Worm (Caenorhabditis elegans) whole organism, L2 larva: ENCODE data around the gene wdr-60.

Experiments used
- F13H6.1 ChIP-seq: sonication (generic microtip); optimal IDR thresholded peaks from 2 replicates; lab custom pipeline; 2016; ENCODE audit warnings: missing genetic modification characterization, missing compliant biosample characterization
- R02D3.7 ChIP-seq: fragments of 150-350 bp; optimal IDR thresholded peaks from 2 replicates; lab custom pipeline; 2014; ENCODE audit warnings: missing biosample characterization, missing genetic modification characterization
- alr-1 ChIP-seq: fragments of 150-350 bp; optimal IDR thresholded peaks from 2 replicates; lab custom pipeline; 2014; ENCODE audit warnings: missing biosample characterization, missing genetic modification characterization
- aly-2 ChIP-seq: fragments of 150-350 bp; optimal IDR thresholded peaks from 2 replicates; lab custom pipeline; 2014; ENCODE audit warnings: missing biosample characterization, missing genetic modification characterization
- ama-1 ChIP-seq: fragments of 150-350 bp; optimal IDR thresholded peaks from 2 replicates; lab custom pipeline; 2018; ENCODE audit warnings: inconsistent platforms
- ceh-16 ChIP-seq: fragments of 150-350 bp; optimal IDR thresholded peaks from 2 replicates; lab custom pipeline; 2014; ENCODE audit warnings: missing biosample characterization, missing genetic modification characterization
- crh-2 ChIP-seq: sonication (generic microtip); optimal IDR thresholded peaks from 2 replicates; lab custom pipeline; 2017; ENCODE audit warnings: missing biosample characterization, missing genetic modification characterization
- dmd-4 ChIP-seq: sonication (generic microtip); optimal IDR thresholded peaks from 2 replicates; lab custom pipeline; 2017; ENCODE audit warnings: missing biosample characterization, missing genetic modification characterization
- egl-27 ChIP-seq: sonication (generic microtip); optimal IDR thresholded peaks from 3 replicates; lab custom pipeline; 2017; ENCODE audit warnings: missing biosample characterization, missing genetic modification reagents, missing genetic modification characterization
- elt-1 ChIP-seq: fragments of 150-350 bp; optimal IDR thresholded peaks from 2 replicates; lab custom pipeline; 2014; ENCODE audit warnings: missing biosample characterization, missing genetic modification characterization
- elt-3 ChIP-seq: sonication (generic microtip); optimal IDR thresholded peaks from 2 replicates; lab custom pipeline; 2017; ENCODE audit warnings: missing biosample characterization, missing genetic modification characterization
- fos-1 ChIP-seq: fragments of 150-350 bp; optimal IDR thresholded peaks from 2 replicates; lab custom pipeline; 2014; ENCODE audit warnings: missing biosample characterization, missing genetic modification characterization
- lin-13 ChIP-seq: fragments of 150-350 bp; optimal IDR thresholded peaks from 2 replicates; lab custom pipeline; 2014; ENCODE audit warnings: missing biosample characterization, missing genetic modification reagents, missing genetic modification characterization
- lsy-2 ChIP-seq, 2 experiments: fragments of 150-350 bp in 1 of 2; sonication (generic microtip) in 1 of 2; optimal IDR thresholded peaks; 2 replicates each; lab custom pipeline; 2014 to 2017; ENCODE audit warnings: missing biosample characterization in 2 of 2, missing genetic modification characterization in 2 of 2
- mab-5 ChIP-seq: fragments of 150-350 bp; optimal IDR thresholded peaks from 2 replicates; lab custom pipeline; 2014; ENCODE audit warnings: missing biosample characterization, missing genetic modification characterization
- mbf-1 ChIP-seq: sonication (generic microtip); optimal IDR thresholded peaks from 2 replicates; lab custom pipeline; 2017; ENCODE audit warnings: missing biosample characterization, missing genetic modification characterization
- mdl-1 ChIP-seq, 2 experiments: fragments of 150-350 bp in 1 of 2; sonication (generic microtip) in 1 of 2; optimal IDR thresholded peaks; 2 replicates each; lab custom pipeline; 2017; ENCODE audit warnings: missing biosample characterization in 2 of 2, missing genetic modification characterization in 2 of 2
- nhr-10 ChIP-seq: sonication (generic microtip); optimal IDR thresholded peaks from 2 replicates; lab custom pipeline; 2017; ENCODE audit warnings: missing biosample characterization, missing genetic modification characterization
- nhr-11 ChIP-seq: fragments of 150-350 bp; optimal IDR thresholded peaks from 2 replicates; lab custom pipeline; 2014; ENCODE audit warnings: missing biosample characterization, missing genetic modification characterization
- nhr-12 ChIP-seq: fragments of 150-350 bp; optimal IDR thresholded peaks from 2 replicates; lab custom pipeline; 2014; ENCODE audit warnings: missing biosample characterization, missing genetic modification characterization
- nhr-129 ChIP-seq: fragments of 150-350 bp; optimal IDR thresholded peaks from 2 replicates; lab custom pipeline; 2014; ENCODE audit warnings: missing biosample characterization, missing genetic modification characterization
- nhr-23 ChIP-seq: fragments of 150-350 bp; optimal IDR thresholded peaks from 2 replicates; lab custom pipeline; 2014; ENCODE audit warnings: missing biosample characterization, missing genetic modification reagents, missing genetic modification characterization
- nhr-237 ChIP-seq: fragments of 150-350 bp; optimal IDR thresholded peaks from 2 replicates; lab custom pipeline; 2014; ENCODE audit warnings: missing biosample characterization, missing genetic modification characterization
- nhr-25 ChIP-seq: fragments of 150-350 bp; sonication (generic microtip); optimal IDR thresholded peaks from 3 replicates; lab custom pipeline; 2014; ENCODE audit warnings: missing biosample characterization, missing genetic modification characterization
- nhr-6 ChIP-seq: fragments of 150-350 bp; optimal IDR thresholded peaks from 2 replicates; lab custom pipeline; 2014; ENCODE audit warnings: missing biosample characterization, missing genetic modification characterization
- sem-4 ChIP-seq: fragments of 150-350 bp; optimal IDR thresholded peaks from 2 replicates; lab custom pipeline; 2014; ENCODE audit warnings: missing biosample characterization, missing genetic modification reagents, missing genetic modification characterization
- sma-9 ChIP-seq, 2 experiments: fragments of 150-350 bp in 1 of 2; sonication (generic microtip) in 1 of 2; optimal IDR thresholded peaks; 2 replicates each; lab custom pipeline; 2014 to 2016; ENCODE audit warnings: missing genetic modification characterization in 2 of 2, mild to moderate bottlenecking in 1 of 2, missing biosample characterization in 1 of 2, missing compliant biosample characterization in 1 of 2, missing genetic modification reagents in 1 of 2, moderate library complexity in 1 of 2
- snpc-4 ChIP-seq: fragments of 150-350 bp; optimal IDR thresholded peaks from 2 replicates; lab custom pipeline; 2014; ENCODE audit warnings: missing biosample characterization, missing genetic modification characterization
- unc-39 ChIP-seq: fragments of 150-350 bp; optimal IDR thresholded peaks from 2 replicates; lab custom pipeline; 2014; ENCODE audit warnings: missing biosample characterization, missing genetic modification characterization
- unc-55 ChIP-seq: fragments of 150-350 bp; sonication (generic microtip); optimal IDR thresholded peaks from 3 replicates; lab custom pipeline; 2014; ENCODE audit warnings: missing biosample characterization, missing genetic modification reagents, missing genetic modification characterization
- unc-62 ChIP-seq: fragments of 150-350 bp; optimal IDR thresholded peaks from 2 replicates; lab custom pipeline; 2014; ENCODE audit warnings: missing biosample characterization, missing genetic modification reagents, missing genetic modification characterization
- zag-1 ChIP-seq: fragments of 150-350 bp; optimal IDR thresholded peaks from 2 replicates; lab custom pipeline; 2014; ENCODE audit warnings: missing biosample characterization, missing genetic modification characterization
- ztf-1 ChIP-seq: fragments of 200-800 bp; sonication (Bioruptor generic); conservative IDR thresholded peaks from 2 replicates; pipeline ENCODE4 v1.3.6; 2022; ENCODE audit warnings: missing genetic modification characterization, missing compliant biosample characterization
- ztf-4 ChIP-seq: fragments of 150-350 bp; optimal IDR thresholded peaks from 2 replicates; lab custom pipeline; 2014; ENCODE audit warnings: missing biosample characterization, missing genetic modification characterization

The wdr-60 gene

ce11 chrIII:4956566-4956965 is 30.4 kb upstream of the wdr-60 start, which contains the start of gene C26E6.1:
TSS of gene C26E6.1 (plus strand) at chrIII:4956866.
- TF ChIP-seq unc-55 (GFP tag; lab: Kevin White, UChicago) (no peak), elt-3 (no peak), nhr-6 (tag; lab: Kevin White, UChicago) (no peak), ceh-16 (tag; lab: Kevin White, UChicago) (no peak), mbf-1 (tag; lab: Kevin White, UChicago) (no peak), nhr-129 (tag; lab: Kevin White, UChicago) (no peak), mdl-1 (tag; optimal IDR thresholded peaks at IDR 0.05; lab: Kevin White, UChicago) (no peak), lin-13 (GFP tag; lab: Kevin White, UChicago) (no peak), snpc-4 (tag; lab: Kevin White, UChicago) (no peak), R02D3.7 (tag; lab: Kevin White, UChicago) (no peak), zag-1 (no peak)

DNA sequence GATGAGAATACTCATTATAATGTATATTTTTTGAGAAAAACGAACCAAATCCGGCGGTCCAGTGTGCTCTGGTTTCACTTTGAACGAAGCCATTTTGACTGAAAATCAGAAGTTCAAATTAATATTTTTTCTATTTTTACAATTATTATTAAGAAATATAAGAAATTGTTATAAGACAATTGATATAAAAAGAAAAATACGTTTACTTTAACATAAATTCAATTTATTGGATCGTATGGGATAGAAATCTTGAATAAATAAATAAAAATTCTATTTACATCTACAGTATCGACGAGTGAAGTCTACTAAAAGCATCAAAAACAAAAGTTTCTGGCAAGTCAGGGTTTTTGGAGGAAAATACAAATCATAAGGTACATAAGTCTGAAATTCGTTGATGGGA is 26.8 kb upstream of the wdr-60 start, which contains the start of gene C27F2.4:
C27F2.4 (minus strand) TSS at position 101 of the 400 bp plus-strand sequence.
- no peak for TF ChIP-seq snpc-4 (tag; lab: Kevin White, UChicago)
- no peak for TF ChIP-seq nhr-25 (tag; lab: Kevin White, UChicago)
- no peak for TF ChIP-seq nhr-12 (tag; lab: Kevin White, UChicago)
- no peak for TF ChIP-seq dmd-4
- no peak for TF ChIP-seq ztf-4 (tag; lab: Kevin White, UChicago)
- no peak for TF ChIP-seq unc-55 (GFP tag; lab: Kevin White, UChicago)
- TF ChIP-seq sem-4 (tag; lab: Kevin White, UChicago): no peak
- TF ChIP-seq ceh-16 (tag; lab: Kevin White, UChicago): no peak
- TF ChIP-seq fos-1 (tag; lab: Kevin White, UChicago): no peak
- no peak for TF ChIP-seq alr-1 (tag; lab: Kevin White, UChicago)
- no peak for TF ChIP-seq nhr-23
- no peak for TF ChIP-seq mdl-1 (tag; optimal IDR thresholded peaks at IDR 0.05; lab: Kevin White, UChicago)
- TF ChIP-seq crh-2 (tag; lab: Kevin White, UChicago): no peak

DNA sequence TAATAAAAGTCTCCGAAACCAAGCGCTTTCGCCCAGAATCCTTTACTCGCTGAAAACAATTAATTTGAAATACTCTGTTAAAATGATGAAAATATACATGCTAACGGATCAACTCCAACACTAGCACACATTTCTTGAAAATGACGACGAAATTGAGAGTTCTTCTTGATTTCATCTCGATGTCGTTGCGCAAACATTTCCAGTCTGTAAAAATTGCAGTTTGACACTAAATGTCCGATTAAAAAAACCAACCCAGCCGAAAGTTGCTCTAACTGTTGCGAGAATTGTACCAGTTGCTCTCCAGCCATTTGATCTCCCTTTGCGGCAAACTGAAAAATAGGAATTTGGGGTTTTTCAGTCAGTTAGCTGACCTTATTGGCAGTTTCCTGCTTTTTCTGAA is 25.7 kb upstream of the wdr-60 start:
- no peak for TF ChIP-seq ceh-16 (tag; lab: Kevin White, UChicago)
- TF ChIP-seq aly-2 (tag; lab: Kevin White, UChicago): no peak
- no peak for TF ChIP-seq nhr-11 (tag; lab: Kevin White, UChicago)
- no peak for TF ChIP-seq sma-9 (GFP tag; optimal IDR thresholded peaks at IDR 0.05; lab: Kevin White, UChicago)
- no peak for TF ChIP-seq sma-9 (tag; optimal IDR thresholded peaks at IDR 0.05; lab: Kevin White, UChicago)
- TF ChIP-seq F13H6.1 (tag; lab: Kevin White, UChicago): no peak
- TF ChIP-seq nhr-25 (tag; lab: Kevin White, UChicago): no peak
- no peak for TF ChIP-seq unc-62 (GFP tag; lab: Kevin White, UChicago)
- no peak for TF ChIP-seq dmd-4
- TF ChIP-seq nhr-6 (tag; lab: Kevin White, UChicago): no peak
- no peak for TF ChIP-seq mdl-1 (tag; optimal IDR thresholded peaks at IDR 0.05; lab: Kevin White, UChicago)
- TF ChIP-seq nhr-237 (tag; lab: Kevin White, UChicago): no peak
- TF ChIP-seq unc-55 (GFP tag; lab: Kevin White, UChicago): no peak
- no peak for TF ChIP-seq nhr-10 (tag; lab: Kevin White, UChicago)
- TF ChIP-seq lsy-2 (tag; optimal IDR thresholded peaks at IDR 0.05; lab: Kevin White, UChicago): no peak
- TF ChIP-seq unc-39 (tag; lab: Kevin White, UChicago): no peak
- TF ChIP-seq nhr-12 (tag; lab: Kevin White, UChicago): no peak
- TF ChIP-seq, all 48 proteins: peak for 0

DNA sequence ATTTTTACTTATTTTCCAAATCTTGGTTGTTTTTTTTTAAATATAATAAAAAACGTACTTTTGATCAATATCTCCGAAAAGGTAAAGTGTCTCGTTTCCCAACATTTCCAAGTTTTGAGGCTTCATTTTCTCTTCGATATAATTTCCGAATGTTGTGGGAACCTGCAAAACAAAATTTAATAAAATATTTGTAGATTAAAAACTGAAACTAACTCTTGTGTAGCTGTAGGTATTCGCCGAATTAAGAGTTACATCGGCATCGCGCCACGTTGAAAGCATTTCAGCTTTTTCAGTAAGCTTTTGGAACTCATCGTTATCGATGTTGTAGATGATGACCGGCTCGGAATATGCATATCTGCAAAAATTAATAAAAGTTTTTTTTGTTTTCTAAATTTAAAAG is 24.6 kb upstream of the wdr-60 start, which contains the start of gene vps-22:
vps-22 (minus strand) TSS at position 101 of the 400 bp plus-strand sequence.
- no peak for TF ChIP-seq mdl-1 (tag; optimal IDR thresholded peaks at IDR 0.05; lab: Kevin White, UChicago)
- TF ChIP-seq nhr-10 (tag; lab: Kevin White, UChicago): no peak
- no peak for TF ChIP-seq mab-5 (tag; lab: Kevin White, UChicago)
- TF ChIP-seq F13H6.1 (tag; lab: Kevin White, UChicago): no peak
- TF ChIP-seq elt-3: no peak
- no peak for TF ChIP-seq lsy-2 (tag; optimal IDR thresholded peaks at IDR 0.05; lab: Kevin White, UChicago)
- no peak for TF ChIP-seq sem-4 (tag; lab: Kevin White, UChicago)
- TF ChIP-seq nhr-129 (tag; lab: Kevin White, UChicago): no peak
- TF ChIP-seq ama-1 (lab: Kevin White, UChicago): no peak
- TF ChIP-seq egl-27 (tag; lab: Kevin White, UChicago): no peak
- TF ChIP-seq elt-1: no peak
- no peak for TF ChIP-seq ceh-16 (tag; lab: Kevin White, UChicago)
- no peak for TF ChIP-seq ztf-1 (GFP tag; lab: Robert Waterston, UW)
